Worm (Caenorhabditis elegans) whole organism, midembryonic: Measurements from ENCODE around the gene K01D12.7.

ENCODE experiments used
- T22C8.4 ChIP-seq: fragments of 200-800 bp; sonication (Bioruptor generic); IDR thresholded peaks from 2 replicates; pipeline ENCODE4 v1.3.6; 2022; ENCODE audit warnings: missing genetic modification characterization, missing compliant biosample characterization
- ztf-23 ChIP-seq: fragments of 200-800 bp; sonication (Bioruptor generic); IDR thresholded peaks from 2 replicates; pipeline ENCODE4 v1.3.6; 2022; ENCODE audit warnings: missing genetic modification reagents, missing genetic modification characterization, missing compliant biosample characterization

DNA sequence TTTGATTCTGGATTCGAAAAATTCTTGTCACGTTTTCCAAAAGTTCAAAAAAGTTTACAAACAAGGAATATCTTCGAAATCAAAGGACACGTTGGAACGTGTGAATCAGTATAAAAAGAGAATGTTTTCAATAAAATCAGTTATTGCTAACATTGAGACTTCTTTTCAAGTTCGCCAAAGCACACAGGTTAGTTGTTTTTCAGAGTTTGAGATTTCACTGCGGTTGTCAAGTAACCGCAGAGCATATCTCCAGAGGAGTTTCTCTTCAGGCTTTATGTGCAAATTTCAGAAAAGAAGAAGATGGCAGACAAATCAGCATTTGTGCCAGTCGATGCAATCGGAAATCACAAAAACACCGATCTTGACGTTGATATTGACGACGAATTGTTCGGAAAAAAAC, 15.1 kb downstream of the K01D12.7 start, which contains the start of gene K01D12.15:
- TF ChIP-seq ztf-23 (GFP tag; lab: Robert Waterston, UW) (no peak), T22C8.4 (GFP tag; lab: Robert Waterston, UW) (no peak)
